Worm (Caenorhabditis elegans) whole organism, L1 larva: Measurements from ENCODE around the gene Y62H9A.3.
A peak's percentile ranks its signal among the peaks of the same experiment; 100 is the strongest.

Experiments used
- C16A3.4 ChIP-seq: fragments of 150-350 bp; optimal IDR thresholded peaks from 2 replicates; lab custom pipeline; 2014; ENCODE audit warnings: missing biosample characterization, missing genetic modification characterization
- F16B12.6 ChIP-seq: fragments of 150-350 bp; optimal IDR thresholded peaks from 2 replicates; lab custom pipeline; 2014; ENCODE audit warnings: missing biosample characterization, missing genetic modification characterization
- Y116A8C.19 ChIP-seq: sonication (generic microtip); optimal IDR thresholded peaks from 2 replicates; lab custom pipeline; 2016; ENCODE audit warnings: missing compliant biosample characterization, missing genetic modification characterization, borderline replicate concordance
- alr-1 ChIP-seq: fragments of 200-800 bp; sonication (Bioruptor generic); optimal IDR thresholded peaks from 2 replicates; lab custom pipeline; 2018; ENCODE audit warnings: borderline replicate concordance, mild to moderate bottlenecking, missing genetic modification characterization, missing compliant biosample characterization
- blmp-1 ChIP-seq: fragments of 150-350 bp; optimal IDR thresholded peaks from 2 replicates; lab custom pipeline; 2014; ENCODE audit warnings: missing biosample characterization, missing genetic modification characterization
- ceh-63 ChIP-seq: fragments of 200-800 bp; sonication (Bioruptor generic); optimal IDR thresholded peaks from 2 replicates; lab custom pipeline; 2018; ENCODE audit warnings: mild to moderate bottlenecking, missing genetic modification characterization, missing compliant biosample characterization
- ceh-8 ChIP-seq: fragments of 200-800 bp; sonication (Bioruptor generic); optimal IDR thresholded peaks from 2 replicates; lab custom pipeline; 2018; ENCODE audit warnings: mild to moderate bottlenecking, missing genetic modification characterization, moderate library complexity, missing compliant biosample characterization
- dpl-1 ChIP-seq, 3 experiments: fragments of 150-350 bp in 2 of 3; sonication (generic microtip) in 1 of 3; optimal IDR thresholded peaks; 2 replicates each; lab custom pipeline; 2014 to 2017; ENCODE audit warnings: missing biosample characterization in 3 of 3, missing genetic modification characterization in 3 of 3, missing genetic modification reagents in 3 of 3
- dsc-1 ChIP-seq: sonication (generic microtip); optimal IDR thresholded peaks from 2 replicates; lab custom pipeline; 2016; ENCODE audit warnings: mild to moderate bottlenecking, missing genetic modification characterization, missing compliant biosample characterization
- elt-2 ChIP-seq: sonication (generic microtip); optimal IDR thresholded peaks from 2 replicates; lab custom pipeline; 2016; ENCODE audit warnings: missing genetic modification characterization, mild to moderate bottlenecking, inconsistent platforms, missing compliant biosample characterization, missing genetic modification reagents
- elt-3 ChIP-seq, 6 experiments: fragments of 150-350 bp in 1 of 6; sonication (generic microtip); optimal IDR thresholded peaks; 2 replicates each; lab custom pipeline; 2017 to 2018; ENCODE audit warnings: missing biosample characterization in 6 of 6, missing genetic modification characterization in 6 of 6, inconsistent platforms in 1 of 6
- fkh-4 ChIP-seq: sonication (generic microtip); optimal IDR thresholded peaks from 2 replicates; lab custom pipeline; 2016; ENCODE audit warnings: missing compliant biosample characterization, missing genetic modification characterization, borderline replicate concordance
- hlh-4 ChIP-seq: sonication (generic microtip); optimal IDR thresholded peaks from 2 replicates; lab custom pipeline; 2016; ENCODE audit warnings: mild to moderate bottlenecking, missing genetic modification characterization, missing compliant biosample characterization
- isw-1 ChIP-seq: fragments of 200-800 bp; sonication (Bioruptor generic); IDR thresholded peaks from 2 replicates; pipeline ENCODE4 v1.3.6; 2022; ENCODE audit warnings: missing genetic modification characterization, missing compliant biosample characterization
- jun-1 ChIP-seq: fragments of 150-350 bp; optimal IDR thresholded peaks from 2 replicates; lab custom pipeline; 2014; ENCODE audit warnings: missing biosample characterization, missing genetic modification reagents, missing genetic modification characterization
- lin-14 ChIP-seq: fragments of 200-800 bp; sonication (Bioruptor generic); optimal IDR thresholded peaks from 2 replicates; lab custom pipeline; 2018; ENCODE audit warnings: mild to moderate bottlenecking, missing genetic modification characterization, moderate library complexity, missing compliant biosample characterization
- lin-35 ChIP-seq, 2 experiments: fragments of 150-350 bp; optimal IDR thresholded peaks; 2 replicates each; lab custom pipeline; 2014; ENCODE audit warnings: missing biosample characterization in 2 of 2, missing genetic modification characterization in 2 of 2, missing genetic modification reagents in 2 of 2
- lin-39 ChIP-seq: fragments of 150-350 bp; optimal IDR thresholded peaks from 2 replicates; lab custom pipeline; 2014; ENCODE audit warnings: missing biosample characterization, missing genetic modification reagents, missing genetic modification characterization
- lsy-2 ChIP-seq, 2 experiments: fragments of 150-350 bp; optimal IDR thresholded peaks; 2 replicates each; lab custom pipeline; 2014; ENCODE audit warnings: missing biosample characterization in 2 of 2, missing genetic modification characterization in 2 of 2
- mef-2 ChIP-seq: fragments of 150-350 bp; optimal IDR thresholded peaks from 2 replicates; lab custom pipeline; 2014; ENCODE audit warnings: missing biosample characterization, missing genetic modification characterization
- nhr-11 ChIP-seq: fragments of 150-350 bp; optimal IDR thresholded peaks from 2 replicates; lab custom pipeline; 2014; ENCODE audit warnings: missing biosample characterization, missing genetic modification characterization
- nhr-19 ChIP-seq: fragments of 200-800 bp; sonication (Bioruptor generic); conservative IDR thresholded peaks from 2 replicates; pipeline ENCODE4 v1.3.6; 2022; ENCODE audit warnings: missing genetic modification characterization, missing compliant biosample characterization
- nhr-20 ChIP-seq: sonication (generic microtip); optimal IDR thresholded peaks from 2 replicates; lab custom pipeline; 2016; ENCODE audit warnings: mild to moderate bottlenecking, missing genetic modification characterization, missing compliant biosample characterization
- nhr-71 ChIP-seq: sonication (generic microtip); optimal IDR thresholded peaks from 2 replicates; lab custom pipeline; 2016; ENCODE audit warnings: mild to moderate bottlenecking, missing genetic modification characterization, moderate library complexity, missing compliant biosample characterization
- nhr-76 ChIP-seq: sonication (generic microtip); optimal IDR thresholded peaks from 2 replicates; lab custom pipeline; 2017; ENCODE audit warnings: missing biosample characterization, missing genetic modification characterization
- snpc-4 ChIP-seq: fragments of 150-350 bp; optimal IDR thresholded peaks from 2 replicates; lab custom pipeline; 2014; ENCODE audit warnings: missing biosample characterization, missing genetic modification characterization
- swsn-7 ChIP-seq: sonication (generic microtip); optimal IDR thresholded peaks from 2 replicates; lab custom pipeline; 2016; ENCODE audit warnings: missing genetic modification characterization, missing compliant biosample characterization
- tbx-2 ChIP-seq: sonication (generic microtip); optimal IDR thresholded peaks from 2 replicates; lab custom pipeline; 2016; ENCODE audit warnings: missing genetic modification characterization, missing compliant biosample characterization
- unc-30 ChIP-seq: sonication (generic microtip); optimal IDR thresholded peaks from 2 replicates; lab custom pipeline; 2017; ENCODE audit warnings: missing biosample characterization, missing genetic modification characterization
- unc-62 ChIP-seq: fragments of 150-350 bp; optimal IDR thresholded peaks from 2 replicates; lab custom pipeline; 2014; ENCODE audit warnings: missing biosample characterization, missing genetic modification reagents, missing genetic modification characterization
- xbp-1 ChIP-seq: sonication (generic microtip); optimal IDR thresholded peaks from 2 replicates; lab custom pipeline; 2016; ENCODE audit warnings: missing genetic modification characterization, missing compliant biosample characterization

The Y62H9A.3 gene

DNA sequence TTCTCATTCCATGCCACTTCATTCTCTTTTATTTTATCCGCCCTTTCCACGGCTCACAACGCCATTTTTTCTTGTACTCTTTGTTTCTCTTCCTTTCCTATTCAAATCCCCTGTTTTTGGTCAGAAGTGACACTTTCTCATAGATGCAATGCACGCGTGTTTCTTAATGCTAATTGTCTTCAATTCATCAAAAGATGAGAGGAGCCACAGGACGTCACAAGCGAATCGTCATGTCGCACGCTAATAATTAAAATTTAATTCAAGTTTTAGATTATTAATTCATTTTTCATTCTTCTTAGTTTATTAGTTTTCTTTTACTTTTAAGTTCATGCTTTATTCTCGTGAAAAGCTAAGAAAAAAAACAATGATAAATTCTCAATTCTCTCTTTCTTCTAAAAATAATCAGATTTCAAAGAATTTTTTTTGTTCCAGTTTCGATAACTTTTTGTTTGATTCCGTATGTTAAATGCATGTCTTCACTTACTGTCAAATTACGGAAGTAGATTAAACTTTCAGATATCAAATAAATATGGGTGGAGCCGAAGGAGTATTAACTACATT is 41.0 kb upstream of the Y62H9A.3 start, which contains the start of gene Y62H9A.14:
Y62H9A.14 (plus strand) TSS at position 511 of the 561 bp plus-strand sequence.
- TF ChIP-seq lin-14 (GFP tag; lab: Kevin White, UChicago) (peak; percentile 22), nhr-71 (tag; lab: Kevin White, UChicago) (no peak), dsc-1 (tag; lab: Kevin White, UChicago) (peak; percentile 72), ceh-8 (GFP tag; lab: Kevin White, UChicago) (peak; percentile 60)

DNA sequence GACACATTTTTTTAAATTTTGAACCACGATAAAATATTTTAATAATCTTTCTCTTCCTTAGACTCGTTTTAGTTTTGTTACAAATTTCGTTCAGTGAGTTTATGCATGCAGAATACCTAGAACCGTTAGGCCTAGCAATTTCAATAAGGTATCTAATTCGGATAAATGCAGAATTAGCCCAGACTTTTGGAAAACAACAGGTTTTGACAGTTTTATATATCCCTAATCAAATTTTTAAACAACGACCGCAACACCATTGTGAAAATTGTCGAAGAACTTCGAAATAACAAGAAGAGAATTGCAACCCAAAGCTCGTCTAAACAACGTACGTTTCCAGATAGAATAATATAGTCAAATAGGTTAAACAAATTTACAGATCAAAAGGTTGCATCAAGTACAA is 38.2 kb upstream of the Y62H9A.3 start, which contains the start of gene Y62H9A.16:
Y62H9A.16 (plus strand) TSS at position 301 of the 400 bp plus-strand sequence.
- TF ChIP-seq mef-2 (tag; lab: Kevin White, UChicago) (no peak), dpl-1 (GFP tag; optimal IDR thresholded peaks at IDR 0.05; lab: Kevin White, UChicago) (no peak), F16B12.6 (tag; lab: Kevin White, UChicago) (no peak), C16A3.4 (tag; lab: Kevin White, UChicago) (no peak), Y116A8C.19 (no peak), alr-1 (tag; lab: Kevin White, UChicago) (no peak), blmp-1 (tag; lab: Kevin White, UChicago) (no peak), nhr-11 (tag; lab: Kevin White, UChicago) (no peak), ceh-63 (no peak), nhr-20 (tag; lab: Kevin White, UChicago) (no peak)

DNA sequence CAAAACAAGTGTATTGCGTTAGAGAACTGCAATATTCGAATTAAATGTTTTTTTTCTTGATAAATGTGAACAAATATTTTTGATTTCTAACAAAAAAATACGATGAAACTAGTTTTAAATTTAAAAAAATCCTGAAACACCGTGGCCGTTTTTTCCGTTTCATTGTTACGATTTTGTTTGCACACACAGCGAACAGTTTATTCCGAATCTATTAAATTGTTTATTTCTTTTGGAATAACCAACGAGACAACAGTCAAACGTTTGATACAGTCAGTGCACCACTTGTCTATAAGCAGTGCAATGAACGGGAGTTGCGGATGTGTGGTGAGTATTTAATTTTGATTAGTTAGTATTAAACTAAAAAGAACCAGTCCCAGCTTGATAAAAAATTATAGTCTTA is 36.9 kb upstream of the Y62H9A.3 start, which contains the start of gene Y62H9A.13:
Y62H9A.13 (plus strand) TSS at position 301 of the 400 bp plus-strand sequence.
- TF ChIP-seq lsy-2 (tag; optimal IDR thresholded peaks at IDR 0.05; lab: Kevin White, UChicago) (no peak), nhr-11 (tag; lab: Kevin White, UChicago) (no peak), elt-2 (tag; lab: Kevin White, UChicago) (no peak), nhr-76 (no peak), lin-39 (tag; lab: Kevin White, UChicago) (no peak), unc-30 (tag; lab: Kevin White, UChicago) (no peak), hlh-4 (tag; lab: Kevin White, UChicago) (no peak)

DNA sequence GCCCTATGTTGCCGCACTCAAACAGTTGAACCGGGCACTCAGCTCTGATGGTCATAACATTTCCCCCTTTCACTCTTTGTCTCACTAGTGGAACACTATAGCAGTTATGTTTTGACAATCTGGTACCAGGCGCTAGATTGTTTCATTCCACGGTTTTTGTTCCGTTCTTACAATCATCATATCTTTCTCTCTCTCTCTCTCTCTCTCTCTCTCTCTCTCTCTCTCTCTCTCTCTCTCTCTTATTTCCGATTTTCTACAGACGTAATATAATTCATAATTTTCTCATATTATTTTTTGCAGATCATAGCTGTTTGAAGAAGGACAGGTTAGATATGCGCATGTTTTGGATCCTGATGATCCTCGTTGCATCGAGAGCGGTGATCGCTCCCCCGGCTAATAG is 34.1 kb upstream of the Y62H9A.3 start, which contains the start of gene Y62H9A.12:
Y62H9A.12 (plus strand) TSS at position 301 of the 400 bp plus-strand sequence.
- no peak for TF ChIP-seq jun-1
- TF ChIP-seq, all 84 proteins: peak for 0

DNA sequence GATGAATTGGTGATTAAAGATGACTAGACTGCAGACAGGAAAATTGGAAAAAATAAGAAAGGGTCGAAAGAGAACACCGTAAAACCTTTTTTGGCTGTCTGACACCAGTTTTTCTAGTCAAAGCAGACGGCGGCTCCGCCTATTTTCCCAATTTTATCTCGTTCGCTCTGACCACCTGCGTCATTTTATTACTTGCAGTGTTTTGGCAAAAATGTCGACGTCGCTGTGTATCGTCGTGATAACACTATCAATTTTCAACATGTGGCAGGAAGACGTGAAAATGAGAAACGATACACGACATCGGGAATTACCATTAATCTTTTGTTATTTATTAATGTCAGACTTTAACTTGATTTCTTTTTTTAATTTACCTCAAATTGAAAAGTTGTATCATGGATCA is 30.3 kb upstream of the Y62H9A.3 start, which contains the start of gene Y62H9A.15:
Y62H9A.15 (minus strand) TSS at position 100 of the 400 bp plus-strand sequence.
- TF ChIP-seq xbp-1 (tag; lab: Kevin White, UChicago) (no peak), snpc-4 (tag; lab: Kevin White, UChicago) (no peak), tbx-2 (no peak), elt-2 (tag; lab: Kevin White, UChicago) (peak; percentile 13), nhr-20 (tag; lab: Kevin White, UChicago) (peak; percentile 1), elt-3 (tag; optimal IDR thresholded peaks at IDR 0.05; lab: Kevin White, UChicago) (peak in 1 of 6 experiments; percentile 5), Y116A8C.19 (no peak), nhr-19 (GFP tag; lab: Robert Waterston, UW) (no peak), isw-1 (GFP tag; lab: Robert Waterston, UW) (no peak), lin-35 (GFP tag; optimal IDR thresholded peaks at IDR 0.05; lab: Kevin White, UChicago) (peak in 1 of 2 experiments; percentile 9), swsn-7 (no peak), fkh-4 (tag; lab: Kevin White, UChicago) (no peak), unc-62 (GFP tag; lab: Kevin White, UChicago) (no peak)
